Worm (Caenorhabditis elegans): ENCODE data around the gene C01G12.16.

Gene C01G12.16

ce11 chrIII:4204072-4204471 is 43.0 kb downstream of the C01G12.16 start, which contains the start of the genes pelo-1 and R74.7:
TSS of gene pelo-1 (minus strand) at chrIII:4204222.
TSS of gene R74.7 (plus strand) at chrIII:4204429.
- peak in 2 of 3 experiments; percentile 11 to 38 for TF ChIP-seq ceh-82 (tag; optimal IDR thresholded peaks at IDR 0.05)
- peak; percentile 1 for TF ChIP-seq nhr-20 (tag; optimal IDR thresholded peaks at IDR 0.05)
- TF ChIP-seq elt-3 (tag; optimal IDR thresholded peaks at IDR 0.05) = no peak
- TF ChIP-seq blmp-1 (tag; optimal IDR thresholded peaks at IDR 0.05) = peak; percentile 29
- TF ChIP-seq nhr-71 (tag; optimal IDR thresholded peaks at IDR 0.05) = peak; percentile 41
- TF ChIP-seq pag-3 (tag; optimal IDR thresholded peaks at IDR 0.05; ENCODE audit: borderline replicate concordance, insufficient read depth) = no peak
- peak; percentile 21 for TF ChIP-seq lin-15B (tag; optimal IDR thresholded peaks at IDR 0.05)
- peak; percentile 38 for TF ChIP-seq nhr-47 (tag; optimal IDR thresholded peaks at IDR 0.05)
- no peak for TF ChIP-seq aha-1 (tag; optimal IDR thresholded peaks at IDR 0.05)
- TF ChIP-seq egl-13 (tag; optimal IDR thresholded peaks at IDR 0.05) = no peak
- TF ChIP-seq unc-62 (GFP tag; optimal IDR thresholded peaks at IDR 0.05) = no peak
- TF ChIP-seq dpl-1 (GFP tag; optimal IDR thresholded peaks at IDR 0.05) = peak in 1 of 3 experiments; percentile 29
- peak; percentile 79 for TF ChIP-seq skn-1 (tag; optimal IDR thresholded peaks at IDR 0.05)
- TF ChIP-seq fos-1 (tag; optimal IDR thresholded peaks at IDR 0.05) = no peak
- TF ChIP-seq nhr-12 (tag; optimal IDR thresholded peaks at IDR 0.05) = no peak
- TF ChIP-seq ceh-88 (GFP tag; IDR thresholded peaks at IDR 0.05) = no peak
- TF ChIP-seq lin-14 (GFP tag; optimal IDR thresholded peaks at IDR 0.05) = peak; percentile 36
- TF ChIP-seq ceh-63 (GFP tag; optimal IDR thresholded peaks at IDR 0.05) = no peak
- peak; percentile 18 for TF ChIP-seq snu-23 (GFP tag; optimal IDR thresholded peaks at IDR 0.05)
- TF ChIP-seq mep-1 (tag; optimal IDR thresholded peaks at IDR 0.05) = peak; percentile 36
- TF ChIP-seq lsy-2 (tag; optimal IDR thresholded peaks at IDR 0.05) = peak in 1 of 2 experiments; percentile 66
- TF ChIP-seq efl-1 (optimal IDR thresholded peaks at IDR 0.05) = peak; percentile 19 to 33
- TF ChIP-seq efl-1 (GFP tag; optimal IDR thresholded peaks at IDR 0.05 in 1 of 2) = peak in 1 of 2 experiments; percentile 25
- no peak for TF ChIP-seq sup-37 (GFP tag; optimal IDR thresholded peaks at IDR 0.05)
- peak; percentile 2 for TF ChIP-seq swsn-7 (tag; optimal IDR thresholded peaks at IDR 0.05)
- TF ChIP-seq lin-39 (tag; optimal IDR thresholded peaks at IDR 0.05) = peak; percentile 8
- TF ChIP-seq nhr-77 (tag; optimal IDR thresholded peaks at IDR 0.05) = no peak
- TF ChIP-seq sox-4 (tag; optimal IDR thresholded peaks at IDR 0.05) = no peak
- no peak for TF ChIP-seq Y116A8C.19 (tag; optimal IDR thresholded peaks at IDR 0.05; ENCODE audit: borderline replicate concordance)
- no peak for TF ChIP-seq dsc-1 (tag; optimal IDR thresholded peaks at IDR 0.05)
- no peak for TF ChIP-seq unc-86 (tag; optimal IDR thresholded peaks at IDR 0.05)
- no peak for TF ChIP-seq ztf-11 (tag; optimal IDR thresholded peaks at IDR 0.05)
- TF ChIP-seq sptf-1 (tag; optimal IDR thresholded peaks at IDR 0.05) = no peak
- peak; percentile 82 for TF ChIP-seq zip-4 (GFP tag; optimal IDR thresholded peaks at IDR 0.05)
- TF ChIP-seq lin-35 (GFP tag; optimal IDR thresholded peaks at IDR 0.05) = peak in 1 of 2 experiments; percentile 47
- TF ChIP-seq fkh-8 (tag; optimal IDR thresholded peaks at IDR 0.05) = peak; percentile 36
- TF ChIP-seq fkh-4 (tag; optimal IDR thresholded peaks at IDR 0.05; ENCODE audit: borderline replicate concordance) = no peak

- no peak for TF ChIP-seq aly-2 (tag; optimal IDR thresholded peaks at IDR 0.05)
- no peak for TF ChIP-seq lsy-2 (tag; optimal IDR thresholded peaks at IDR 0.05)
- no peak for TF ChIP-seq lin-35 (GFP tag; optimal IDR thresholded peaks at IDR 0.05)
- TF ChIP-seq Y116A8C.19 (tag; optimal IDR thresholded peaks at IDR 0.05; ENCODE audit: borderline replicate concordance) = no peak
- TF ChIP-seq irx-1 (tag; optimal IDR thresholded peaks at IDR 0.05) = no peak
- TF ChIP-seq unc-62 (GFP tag; optimal IDR thresholded peaks at IDR 0.05) = no peak
- TF ChIP-seq grh-1 (GFP tag; IDR thresholded peaks at IDR 0.05) = no peak
- no peak for TF ChIP-seq hpl-2 (GFP tag; optimal IDR thresholded peaks at IDR 0.05)
- no peak for TF ChIP-seq jun-1 (tag; optimal IDR thresholded peaks at IDR 0.05)
- no peak for TF ChIP-seq fkh-8 (tag; optimal IDR thresholded peaks at IDR 0.05)
- no peak for TF ChIP-seq tlp-1 (tag; optimal IDR thresholded peaks at IDR 0.05)
- no peak for TF ChIP-seq ceh-90 (tag; optimal IDR thresholded peaks at IDR 0.05)
- TF ChIP-seq snpc-4 (tag; optimal IDR thresholded peaks at IDR 0.05) = no peak
- TF ChIP-seq ceh-82 (tag; optimal IDR thresholded peaks at IDR 0.05) = no peak
- TF ChIP-seq lin-39 (tag; optimal IDR thresholded peaks at IDR 0.05) = no peak
Measured at ce11 chrIII:4204964-4205363, 43.9 kb downstream of the C01G12.16 start.

All from whole organism, L1 larva.